Fruit fly (Drosophila melanogaster) whole organism, embryonic: Measurements from ENCODE around the gene CG12607.
A peak's percentile ranks its signal among the peaks of the same experiment; 100 is the strongest.

ENCODE experiments used
- Awh ChIP-seq: fragments of 200-800 bp; sonication (Bioruptor generic); IDR thresholded peaks from 2 replicates; pipeline ENCODE4, ENCODE4 v1.3.6; 2022; ENCODE audit warnings: missing biosample characterization, missing genetic modification characterization
- CG10274 ChIP-seq: fragments of 200-800 bp; sonication (Bioruptor generic); optimal IDR thresholded peaks from 3 replicates; lab custom pipeline; 2017; ENCODE audit warnings: missing biosample characterization, mild to moderate bottlenecking, missing genetic modification characterization
- CG10321 ChIP-seq: fragments of 200-800 bp; sonication (Bioruptor generic); IDR thresholded peaks from 2 replicates; pipeline ENCODE4 v1.3.6; 2022; ENCODE audit warnings: missing biosample characterization, missing genetic modification characterization
- CG11456 ChIP-seq: fragments of 200-800 bp; sonication (Bioruptor generic); IDR thresholded peaks from 3 replicates; pipeline ENCODE4 v1.3.6; 2022; ENCODE audit warnings: missing biosample characterization, missing genetic modification characterization
- CG12104 ChIP-seq: fragments of 200-800 bp; sonication (Bioruptor generic); optimal IDR thresholded peaks from 3 replicates; lab custom pipeline; 2016; ENCODE audit warnings: missing biosample characterization, missing genetic modification characterization
- CG13894 ChIP-seq: fragments of 200-800 bp; sonication (Bioruptor generic); optimal IDR thresholded peaks from 3 replicates; lab custom pipeline; 2018; ENCODE audit warnings: missing biosample characterization, mild to moderate bottlenecking, missing genetic modification characterization, moderate library complexity
- CG1529 ChIP-seq: fragments of 200-800 bp; sonication (Bioruptor generic); optimal IDR thresholded peaks from 3 replicates; lab custom pipeline; 2018; ENCODE audit warnings: missing biosample characterization, missing genetic modification characterization
- CG17568 ChIP-seq: fragments of 200-800 bp; sonication (Bioruptor generic); optimal IDR thresholded peaks from 2 replicates; lab custom pipeline; 2018; ENCODE audit warnings: missing biosample characterization, mild to moderate bottlenecking, missing genetic modification characterization, moderate library complexity
- CG2875 ChIP-seq: fragments of 200-800 bp; sonication (Bioruptor generic); optimal IDR thresholded peaks from 2 replicates; lab custom pipeline; 2017; ENCODE audit warnings: missing biosample characterization, mild to moderate bottlenecking, missing genetic modification characterization, missing genetic modification reagents
- CG31365 ChIP-seq: fragments of 200-800 bp; sonication (Bioruptor generic); optimal IDR thresholded peaks from 2 replicates; lab custom pipeline; 2018; ENCODE audit warnings: missing biosample characterization, mild to moderate bottlenecking, missing genetic modification characterization
- CG32532 ChIP-seq: fragments of 200-800 bp; sonication (Bioruptor generic); IDR thresholded peaks from 2 replicates; pipeline ENCODE4 v1.3.6; 2022; ENCODE audit warnings: missing biosample characterization, missing genetic modification characterization
- CG34422 ChIP-seq: fragments of 200-800 bp; sonication (Bioruptor generic); IDR thresholded peaks from 3 replicates; pipeline ENCODE4 v1.3.6; 2022; ENCODE audit warnings: missing biosample characterization, missing genetic modification characterization
- CG3726 ChIP-seq: fragments of 200-800 bp; sonication (Bioruptor generic); IDR thresholded peaks from 3 replicates; pipeline ENCODE4, ENCODE4 v1.3.6; 2022; ENCODE audit warnings: missing biosample characterization, missing genetic modification characterization
- CG9437 ChIP-seq: fragments of 200-800 bp; sonication (Bioruptor generic); optimal IDR thresholded peaks from 2 replicates; lab custom pipeline; 2018; ENCODE audit warnings: missing biosample characterization, mild to moderate bottlenecking, missing genetic modification characterization
- Deaf1 ChIP-seq: fragments of 200-800 bp; optimal IDR thresholded peaks from 3 replicates; lab custom pipeline; 2019; ENCODE audit warnings: missing biosample characterization, mild to moderate bottlenecking, missing genetic modification characterization, moderate library complexity
- Fer1 ChIP-seq: fragments of 200-800 bp; sonication (Bioruptor generic); optimal IDR thresholded peaks from 2 replicates; lab custom pipeline; 2017; ENCODE audit warnings: missing biosample characterization, mild to moderate bottlenecking, missing genetic modification characterization
- HLHmδ ChIP-seq: fragments of 200-800 bp; sonication (Bioruptor generic); optimal IDR thresholded peaks from 2 replicates; lab custom pipeline; 2018; ENCODE audit warnings: missing biosample characterization, mild to moderate bottlenecking, missing genetic modification characterization, moderate library complexity
- Med ChIP-seq: fragments of 200-800 bp; sonication (Bioruptor generic); peaks from one replicate; lab custom pipeline; 2016; ENCODE audit warnings: missing biosample characterization, missing genetic modification characterization, mild to moderate bottlenecking, inconsistent platforms, moderate library complexity
- NfI ChIP-seq: fragments of 200-800 bp; sonication (Bioruptor generic); optimal IDR thresholded peaks from 3 replicates; lab custom pipeline; 2018; ENCODE audit warnings: missing biosample characterization, mild to moderate bottlenecking, missing genetic modification characterization, moderate library complexity
- Poxn ChIP-seq: fragments of 200-800 bp; sonication (Bioruptor generic); IDR thresholded peaks from 2 replicates; pipeline ENCODE4 v1.3.6; 2022; ENCODE audit warnings: missing biosample characterization, missing genetic modification characterization
- Trl ChIP-seq, 3 experiments: fragments of >200 bp in 2 of 3; fragments of 200-800 bp in 1 of 3; sonication (Bioruptor generic) in 1 of 3; optimal IDR thresholded peaks; 2 replicates in 1 of 3; 3 replicates in 2 of 3; lab custom pipeline; 2016 to 2017; ENCODE audit warnings: missing biosample characterization in 1 of 3, missing genetic modification characterization in 1 of 3
- cas ChIP-seq: fragments of 200-800 bp; sonication (Bioruptor generic); IDR thresholded peaks from 2 replicates; pipeline ENCODE4 v1.3.6; 2022; ENCODE audit warnings: missing biosample characterization, missing genetic modification characterization
- cg ChIP-seq: fragments of 200-800 bp; sonication (Bioruptor generic); optimal IDR thresholded peaks from 3 replicates; lab custom pipeline; 2019; ENCODE audit warnings: missing biosample characterization, mild to moderate bottlenecking, missing genetic modification characterization, moderate library complexity
- chinmo ChIP-seq: fragments of 200-800 bp; sonication (Bioruptor generic); IDR thresholded peaks from 4 replicates; pipeline ENCODE4 v1.3.6; 2022; ENCODE audit warnings: missing biosample characterization, missing genetic modification characterization; ENCODE audit not compliant: partially characterized antibody
- crp ChIP-seq, 2 experiments: fragments of 200-800 bp; sonication (Bioruptor generic); optimal IDR thresholded peaks; 2 replicates in 1 of 2; 3 replicates in 1 of 2; lab custom pipeline; 2017; ENCODE audit warnings: missing biosample characterization in 2 of 2, missing genetic modification characterization in 2 of 2, mild to moderate bottlenecking in 1 of 2, moderate library complexity in 1 of 2
- ewg ChIP-seq: fragments of 200-800 bp; sonication (Bioruptor generic); optimal IDR thresholded peaks from 3 replicates; lab custom pipeline; 2017; ENCODE audit warnings: mild to moderate bottlenecking, missing biosample characterization, missing genetic modification reagents, missing genetic modification characterization
- gcm2 ChIP-seq: fragments of 200-800 bp; sonication (Bioruptor generic); optimal IDR thresholded peaks from 2 replicates; lab custom pipeline; 2016; ENCODE audit warnings: missing biosample characterization, missing genetic modification characterization
- jigr1 ChIP-seq: fragments of 200-800 bp; sonication (Bioruptor generic); IDR thresholded peaks from 3 replicates; pipeline ENCODE4 v1.3.6; 2022; ENCODE audit warnings: missing biosample characterization, missing genetic modification characterization
- kni ChIP-seq: fragments of 200-800 bp; sonication (Bioruptor generic); optimal IDR thresholded peaks from 3 replicates; lab custom pipeline; 2017; ENCODE audit warnings: mild to moderate bottlenecking, missing biosample characterization, missing genetic modification reagents, missing genetic modification characterization
- nerfin-1 ChIP-seq: fragments of 200-800 bp; sonication (Bioruptor generic); optimal IDR thresholded peaks from 3 replicates; lab custom pipeline; 2019; ENCODE audit warnings: missing biosample characterization, mild to moderate bottlenecking, missing genetic modification characterization, moderate library complexity
- oc ChIP-seq: fragments of 200-800 bp; sonication (Bioruptor generic); optimal IDR thresholded peaks from 2 replicates; lab custom pipeline; 2018; ENCODE audit warnings: missing biosample characterization, mild to moderate bottlenecking, missing genetic modification characterization, moderate library complexity
- prd ChIP-seq, 3 experiments: fragments of >200 bp in 2 of 3; fragments of 200-800 bp in 1 of 3; sonication (Bioruptor generic) in 1 of 3; optimal IDR thresholded peaks in 2 of 3; IDR thresholded peaks in 1 of 3; 2 replicates in 2 of 3; 3 replicates in 1 of 3; pipeline versions ENCODE4 v1.3.6 to Lab custom; 2017 to 2022; ENCODE audit warnings: missing biosample characterization in 1 of 3, missing genetic modification characterization in 1 of 3
- scrt ChIP-seq: fragments of 200-800 bp; sonication (Bioruptor generic); optimal IDR thresholded peaks from 2 replicates; lab custom pipeline; 2018; ENCODE audit warnings: missing biosample characterization, mild to moderate bottlenecking, missing genetic modification characterization, moderate library complexity
- sim ChIP-seq: fragments of 200-800 bp; sonication (Bioruptor generic); IDR thresholded peaks from 2 replicates; pipeline ENCODE4 v1.3.6; 2022; ENCODE audit warnings: missing biosample characterization, missing genetic modification characterization
- sob ChIP-seq: fragments of 200-800 bp; sonication (Bioruptor generic); IDR thresholded peaks from 2 replicates; pipeline ENCODE4 v1.3.6; 2022; ENCODE audit warnings: missing biosample characterization, missing genetic modification characterization
- sqz ChIP-seq: fragments of 200-800 bp; sonication (Bioruptor generic); optimal IDR thresholded peaks from 3 replicates; lab custom pipeline; 2018; ENCODE audit warnings: missing biosample characterization, mild to moderate bottlenecking, missing genetic modification characterization
- zfh2 ChIP-seq: fragments of 200-800 bp; sonication (Bioruptor generic); optimal IDR thresholded peaks from 2 replicates; lab custom pipeline; 2016; ENCODE audit warnings: missing biosample characterization, missing genetic modification characterization

The CG12607 gene

dm6 chr3L:4428918-4429546, 17.3 kb upstream of the CG12607 start, which contains the start of gene nAChRbeta1 (continued):
- TF ChIP-seq CG13894 = peak; percentile 20
- peak; percentile 74 for TF ChIP-seq ewg (GFP tag; lab: Kevin White, UChicago)
- TF ChIP-seq crp (GFP tag; optimal IDR thresholded peaks at IDR 0.05; lab: Kevin White, UChicago) = peak in 1 of 2 experiments; percentile 45
- TF ChIP-seq sqz (GFP tag; lab: Kevin White, UChicago) = peak; percentile 10
- TF ChIP-seq CG34422 (GFP tag; lab: Robert Waterston, UW) = peak; percentile 76; the same call in 1 of the 3 replicates
- peak; percentile 24 for TF ChIP-seq Fer1 (GFP tag; lab: Kevin White, UChicago)
- no peak for TF ChIP-seq Poxn (GFP tag; lab: Robert Waterston, UW)
- TF ChIP-seq Med (GFP tag; lab: Kevin White, UChicago) = peak; percentile 46
- no peak for TF ChIP-seq CG31365
- TF ChIP-seq CG9437 = no peak
- peak; percentile 83 for TF ChIP-seq scrt (GFP tag; lab: Kevin White, UChicago)
- TF ChIP-seq nerfin-1 (tag; lab: Kevin White, UChicago) = peak; percentile 55

DNA sequence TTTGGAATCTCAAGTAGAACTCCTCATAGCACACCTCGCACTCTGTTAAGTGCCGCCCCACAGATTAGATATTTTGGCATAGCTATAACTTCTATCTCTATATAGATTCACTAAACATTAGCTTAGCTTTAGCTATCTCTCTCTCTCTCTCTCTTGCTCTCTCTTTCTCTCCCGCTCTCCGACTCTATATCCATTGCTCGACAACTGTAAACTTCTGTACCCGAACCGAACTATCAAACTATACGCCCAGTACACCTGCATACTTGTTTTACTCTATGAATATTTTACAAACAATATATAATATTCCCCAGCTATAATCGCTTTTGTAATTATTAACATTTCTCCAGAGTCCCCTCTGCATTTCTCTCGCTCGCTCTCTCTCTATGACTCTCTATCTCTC, 16.0 kb upstream of the CG12607 start:
- peak; percentile 6 for TF ChIP-seq Deaf1 (tag; lab: Kevin White, UChicago)
- no peak for TF ChIP-seq sim (GFP tag; lab: Robert Waterston, UW)
- no peak for TF ChIP-seq Awh (GFP tag; lab: Robert Waterston, UW)
- peak; percentile 68 for TF ChIP-seq CG13894
- peak; percentile 55 to 66 for TF ChIP-seq Trl (optimal IDR thresholded peaks at IDR 0.05; lab: Kevin White, UChicago)
- TF ChIP-seq Trl (GFP tag; optimal IDR thresholded peaks at IDR 0.05; lab: Kevin White, UChicago) = no peak
- no peak for TF ChIP-seq CG1529 (GFP tag; lab: Kevin White, UChicago)
- TF ChIP-seq CG17568 (GFP tag; lab: Kevin White, UChicago) = no peak

- TF ChIP-seq cas (GFP tag; lab: Robert Waterston, UW) = 0 out of 2 replicates have a peak, but pooled peaks have one; percentile 38
- TF ChIP-seq zfh2 (GFP tag; lab: Kevin White, UChicago) = no peak
- peak; percentile 83 for TF ChIP-seq CG13894
- peak in 1 of 2 experiments; percentile 18 for TF ChIP-seq Trl (optimal IDR thresholded peaks at IDR 0.05; lab: Kevin White, UChicago)
- no peak for TF ChIP-seq Trl (GFP tag; optimal IDR thresholded peaks at IDR 0.05; lab: Kevin White, UChicago)
- no peak for TF ChIP-seq jigr1 (GFP tag; lab: Robert Waterston, UW)
- no peak for TF ChIP-seq NfI
- peak; percentile 55 for TF ChIP-seq Deaf1 (tag; lab: Kevin White, UChicago)
- TF ChIP-seq gcm2 = no peak
- TF ChIP-seq kni (GFP tag; lab: Kevin White, UChicago) = peak; percentile 50
- no peak for TF ChIP-seq CG12104 (GFP tag; lab: Kevin White, UChicago)
- no peak for TF ChIP-seq oc (tag; lab: Kevin White, UChicago)
- peak; percentile 50; the same call in 1 of the 2 replicates for TF ChIP-seq CG10321
- peak; percentile 58 for TF ChIP-seq cg (GFP tag; lab: Kevin White, UChicago)
- 0 out of 3 replicates have a peak, but pooled peaks have one; percentile 37 for TF ChIP-seq CG11456 (GFP tag; lab: Robert Waterston, UW)
- 0 out of 4 replicates have a peak, but pooled peaks have one; percentile 12 for TF ChIP-seq chinmo (GFP tag; lab: Robert Waterston, UW)
- TF ChIP-seq ewg (GFP tag; lab: Kevin White, UChicago) = peak; percentile 34
- TF ChIP-seq CG2875 (GFP tag; lab: Kevin White, UChicago) = no peak
- peak; percentile 35 for TF ChIP-seq scrt (GFP tag; lab: Kevin White, UChicago)
- no peak for TF ChIP-seq CG10274 (GFP tag; lab: Kevin White, UChicago)
- TF ChIP-seq HLHmδ = peak; percentile 28
- no peak for TF ChIP-seq prd (optimal IDR thresholded peaks at IDR 0.05; lab: Kevin White, UChicago)
- no peak for TF ChIP-seq prd (GFP tag; IDR thresholded peaks at IDR 0.05; lab: Robert Waterston, UW)
- 0 out of 3 replicates have a peak, but pooled peaks have one; percentile 29 for TF ChIP-seq CG3726 (GFP tag; lab: Robert Waterston, UW)
- TF ChIP-seq CG32532 (GFP tag; lab: Robert Waterston, UW) = 0 out of 2 replicates have a peak, but pooled peaks have one; percentile 7
- TF ChIP-seq sob = no peak
Observed at dm6 chr3L:4431111-4431730, 15.2 kb upstream of the CG12607 start.
